Worm (Caenorhabditis elegans) whole organism, young adult: ENCODE results near the gene pir-2.

ENCODE experiments used
- B0261.1 ChIP-seq: sonication (generic microtip); optimal IDR thresholded peaks from 2 replicates; lab custom pipeline; 2016; ENCODE audit warnings: mild to moderate bottlenecking, missing genetic modification characterization, moderate library complexity, missing compliant biosample characterization
- F37B4.10 ChIP-seq: fragments of 200-800 bp; sonication (Bioruptor generic); IDR thresholded peaks from 2 replicates; pipeline ENCODE4 v1.3.6; 2022; ENCODE audit warnings: missing genetic modification characterization, missing compliant biosample characterization
- F39B2.1 ChIP-seq: fragments of 200-800 bp; sonication (Bioruptor generic); IDR thresholded peaks from 2 replicates; pipeline ENCODE4 v1.3.6; 2022; ENCODE audit warnings: missing genetic modification reagents, missing genetic modification characterization, missing compliant biosample characterization
- F52B5.7 ChIP-seq: sonication (generic microtip); optimal IDR thresholded peaks from 2 replicates; lab custom pipeline; 2016; ENCODE audit warnings: mild to moderate bottlenecking, missing genetic modification characterization, missing compliant biosample characterization
- F57C9.4 ChIP-seq: sonication (generic microtip); optimal IDR thresholded peaks from 2 replicates; lab custom pipeline; 2017; ENCODE audit warnings: mild to moderate bottlenecking, missing genetic modification characterization, missing compliant biosample characterization
- T26A5.8 ChIP-seq: sonication (generic microtip); optimal IDR thresholded peaks from 2 replicates; lab custom pipeline; 2016; ENCODE audit warnings: missing genetic modification characterization, missing compliant biosample characterization
- Y53G8AR.9 ChIP-seq: fragments of 200-800 bp; sonication (Bioruptor generic); conservative IDR thresholded peaks from 2 replicates; pipeline ENCODE4 v1.3.6; 2022; ENCODE audit warnings: missing genetic modification reagents, missing genetic modification characterization, missing compliant biosample characterization
- aptf-2 ChIP-seq: fragments of 200-800 bp; sonication (Bioruptor generic); conservative IDR thresholded peaks from 2 replicates; pipeline ENCODE4 v1.3.6; 2022; ENCODE audit warnings: missing genetic modification reagents, missing genetic modification characterization, missing compliant biosample characterization
- aptf-3 ChIP-seq: fragments of 200-800 bp; sonication (Bioruptor generic); IDR thresholded peaks from 2 replicates; pipeline ENCODE4 v1.3.6; 2022; ENCODE audit warnings: missing genetic modification characterization, missing compliant biosample characterization
- attf-5 ChIP-seq: fragments of 200-800 bp; sonication (Bioruptor generic); optimal IDR thresholded peaks from 2 replicates; lab custom pipeline; 2018; ENCODE audit warnings: mild to moderate bottlenecking, missing genetic modification characterization, missing compliant biosample characterization
- attf-6 ChIP-seq: fragments of 200-800 bp; sonication (Bioruptor generic); IDR thresholded peaks from 2 replicates; pipeline ENCODE4 v1.3.6; 2022; ENCODE audit warnings: missing genetic modification reagents, missing genetic modification characterization, missing compliant biosample characterization
- cebp-1 ChIP-seq, 2 experiments: fragments of 200-800 bp in 1 of 2; sonication (Bioruptor generic) in 1 of 2; sonication (generic microtip) in 1 of 2; IDR thresholded peaks in 1 of 2; optimal IDR thresholded peaks in 1 of 2; 2 replicates each; pipeline versions ENCODE4 v1.3.6 to Lab custom; 2017 to 2022; ENCODE audit warnings: missing compliant biosample characterization in 2 of 2, missing genetic modification characterization in 2 of 2, mild to moderate bottlenecking in 1 of 2, missing genetic modification reagents in 1 of 2, moderate library complexity in 1 of 2
- ceh-27 ChIP-seq: fragments of 200-800 bp; sonication (Bioruptor generic); optimal IDR thresholded peaks from 2 replicates; lab custom pipeline; 2018; ENCODE audit warnings: mild to moderate bottlenecking, missing genetic modification characterization, moderate library complexity, missing compliant biosample characterization
- ceh-40 ChIP-seq: fragments of 200-800 bp; sonication (Bioruptor generic); IDR thresholded peaks from 2 replicates; pipeline ENCODE4 v1.3.6; 2022; ENCODE audit warnings: missing genetic modification characterization, missing compliant biosample characterization
- ceh-79 ChIP-seq: sonication (generic microtip); optimal IDR thresholded peaks from 2 replicates; lab custom pipeline; 2017; ENCODE audit warnings: mild to moderate bottlenecking, missing genetic modification characterization, missing compliant biosample characterization
- chd-7 ChIP-seq: sonication (generic microtip); optimal IDR thresholded peaks from 2 replicates; lab custom pipeline; 2016; ENCODE audit warnings: mild to moderate bottlenecking, missing genetic modification characterization, moderate library complexity, missing compliant biosample characterization
- dox-1 ChIP-seq: fragments of 200-800 bp; sonication (Bioruptor generic); IDR thresholded peaks from 2 replicates; pipeline ENCODE4 v1.3.6; 2022; ENCODE audit warnings: missing genetic modification reagents, missing genetic modification characterization, missing compliant biosample characterization
- dpl-1 ChIP-seq: fragments of 150-350 bp; optimal IDR thresholded peaks from 2 replicates; lab custom pipeline; 2014; ENCODE audit warnings: missing biosample characterization, missing genetic modification reagents, missing genetic modification characterization
- ets-4 ChIP-seq: fragments of 200-800 bp; sonication (Bioruptor generic); optimal IDR thresholded peaks from 2 replicates; lab custom pipeline; 2018; ENCODE audit warnings: mild to moderate bottlenecking, missing genetic modification characterization, missing compliant biosample characterization
- fkh-3 ChIP-seq: sonication (generic microtip); optimal IDR thresholded peaks from 2 replicates; lab custom pipeline; 2016; ENCODE audit warnings: mild to moderate bottlenecking, missing genetic modification characterization, missing compliant biosample characterization
- hlh-26 ChIP-seq: fragments of 200-800 bp; sonication (Bioruptor generic); conservative IDR thresholded peaks from 2 replicates; pipeline ENCODE4 v1.3.6; 2022; ENCODE audit warnings: missing genetic modification reagents, missing genetic modification characterization, missing compliant biosample characterization
- hmg-1.2 ChIP-seq: fragments of 200-800 bp; sonication (Bioruptor generic); IDR thresholded peaks from 2 replicates; pipeline ENCODE4 v1.3.6; 2022; ENCODE audit warnings: missing genetic modification reagents, missing genetic modification characterization, missing compliant biosample characterization
- madf-3 ChIP-seq: fragments of 200-800 bp; sonication (Bioruptor generic); IDR thresholded peaks from 2 replicates; pipeline ENCODE4 v1.3.6; 2022; ENCODE audit warnings: missing genetic modification reagents, missing genetic modification characterization, missing compliant biosample characterization
- nfya-2 ChIP-seq: fragments of 200-800 bp; sonication (Bioruptor generic); IDR thresholded peaks from 2 replicates; pipeline ENCODE4 v1.3.6; 2022; ENCODE audit warnings: missing genetic modification reagents, missing genetic modification characterization, missing compliant biosample characterization
- nfyb-1 ChIP-seq: fragments of 200-800 bp; sonication (Bioruptor generic); IDR thresholded peaks from 2 replicates; pipeline ENCODE4 v1.3.6; 2022; ENCODE audit warnings: missing genetic modification reagents, missing genetic modification characterization, missing compliant biosample characterization
- nhr-80 ChIP-seq: sonication (generic microtip); optimal IDR thresholded peaks from 2 replicates; lab custom pipeline; 2016; ENCODE audit warnings: missing genetic modification characterization, missing compliant biosample characterization
- pbrm-1 ChIP-seq: fragments of 200-800 bp; sonication (Bioruptor generic); IDR thresholded peaks from 2 replicates; pipeline ENCODE4 v1.3.6; 2022; ENCODE audit warnings: missing genetic modification reagents, missing genetic modification characterization, missing compliant biosample characterization
- sdz-38 ChIP-seq: sonication (generic microtip); optimal IDR thresholded peaks from 2 replicates; lab custom pipeline; 2016; ENCODE audit warnings: missing genotype, missing genetic modification characterization, missing compliant biosample characterization
- tbp1 ChIP-seq: fragments of 200-800 bp; sonication (Bioruptor generic); optimal IDR thresholded peaks from 2 replicates; lab custom pipeline; 2018; ENCODE audit warnings: mild to moderate bottlenecking, missing genetic modification characterization, missing compliant biosample characterization
- unc-130 ChIP-seq: sonication (generic microtip); optimal IDR thresholded peaks from 2 replicates; lab custom pipeline; 2016; ENCODE audit warnings: missing genetic modification reagents, missing genetic modification characterization, missing compliant biosample characterization
- ztf-25 ChIP-seq: fragments of 200-800 bp; sonication (Bioruptor generic); IDR thresholded peaks from 2 replicates; pipeline ENCODE4 v1.3.6; 2022; ENCODE audit warnings: missing genetic modification reagents, missing genetic modification characterization, missing compliant biosample characterization
- ztf-28 ChIP-seq: fragments of 200-800 bp; sonication (Bioruptor generic); IDR thresholded peaks from 2 replicates; pipeline ENCODE4 v1.3.6; 2022; ENCODE audit warnings: missing genetic modification reagents, missing genetic modification characterization, missing compliant biosample characterization
- ztf-6 ChIP-seq: fragments of 200-800 bp; sonication (Bioruptor generic); IDR thresholded peaks from 2 replicates; pipeline ENCODE4 v1.3.6; 2022; ENCODE audit warnings: missing genetic modification reagents, missing genetic modification characterization, missing compliant biosample characterization

pir-2 gene

ce11 chrIII:9476564-9476963 lies 33.1 kb upstream of the pir-2 start:
- TF ChIP-seq nhr-80 (tag; lab: Kevin White, UChicago) (peak; percentile 53), pbrm-1 (no peak), attf-6 (GFP tag; lab: Robert Waterston, UW) (no peak), F37B4.10 (GFP tag; lab: Robert Waterston, UW) (no peak), ztf-28 (GFP tag; lab: Robert Waterston, UW) (no peak)

- 0 out of 2 replicates have a peak, but pooled peaks have one; percentile 40 for TF ChIP-seq dox-1
- TF ChIP-seq nfyb-1 (GFP tag; lab: Robert Waterston, UW) = 0 out of 2 replicates have a peak, but pooled peaks have one; percentile 24
- peak; percentile 30 for TF ChIP-seq ets-4 (GFP tag; lab: Kevin White, UChicago)
- peak; percentile 34 for TF ChIP-seq attf-5 (GFP tag; lab: Kevin White, UChicago)
- TF ChIP-seq B0261.1 = no peak
- TF ChIP-seq dpl-1 (GFP tag; lab: Kevin White, UChicago) = no peak
- no peak for TF ChIP-seq cebp-1 (GFP tag; IDR thresholded peaks at IDR 0.05; lab: Robert Waterston, UW)
- no peak for TF ChIP-seq cebp-1 (tag; optimal IDR thresholded peaks at IDR 0.05; lab: Kevin White, UChicago)
- no peak for TF ChIP-seq tbp1 (GFP tag; lab: Kevin White, UChicago)
- no peak for TF ChIP-seq F39B2.1 (GFP tag; lab: Robert Waterston, UW)
- peak; percentile 96 for TF ChIP-seq nhr-80 (tag; lab: Kevin White, UChicago)
Observed at ce11 chrIII:9474501-9474900, 31.1 kb upstream of the pir-2 start.

- TF ChIP-seq aptf-3 (GFP tag; lab: Robert Waterston, UW) = no peak
- no peak for TF ChIP-seq nfya-2
- peak; percentile 76 for TF ChIP-seq nhr-80 (tag; lab: Kevin White, UChicago)
Observed at ce11 chrIII:9472464-9472863, 29.0 kb upstream of the pir-2 start.

ce11 chrIII:9471996-9472395 lies 28.6 kb upstream of the pir-2 start:
- TF ChIP-seq fkh-3 (no peak), hmg-1.2 (GFP tag; lab: Robert Waterston, UW) (no peak)

- TF ChIP-seq ztf-25 (GFP tag; lab: Robert Waterston, UW) = no peak
- no peak for TF ChIP-seq ztf-6
- TF ChIP-seq madf-3 (GFP tag; lab: Robert Waterston, UW) = no peak
- no peak for TF ChIP-seq ceh-40 (GFP tag; lab: Robert Waterston, UW)
- no peak for TF ChIP-seq nfya-2
- no peak for TF ChIP-seq T26A5.8
- TF ChIP-seq sdz-38 (tag; lab: Kevin White, UChicago) = no peak
- TF ChIP-seq unc-130 = no peak
- TF ChIP-seq aptf-2 = no peak
- no peak for TF ChIP-seq F52B5.7 (tag; lab: Kevin White, UChicago)
- TF ChIP-seq ceh-27 (GFP tag; lab: Kevin White, UChicago) = no peak
- no peak for TF ChIP-seq ceh-79 (tag; lab: Kevin White, UChicago)
- TF ChIP-seq hlh-26 = no peak
- TF ChIP-seq Y53G8AR.9 = no peak
- no peak for TF ChIP-seq chd-7 (tag; lab: Kevin White, UChicago)
- no peak for TF ChIP-seq F57C9.4 (tag; lab: Kevin White, UChicago)
Observed at ce11 chrIII:9467857-9468256, 24.4 kb upstream of the pir-2 start, which contains the start of gene tag-342. tag-342 (plus strand) TSS chrIII:9468157.
